Fruit fly (Drosophila melanogaster) whole organism, embryonic: ENCODE measurements around the gene CG13314.

ENCODE experiments used
- Adf1 ChIP-seq: fragments of 200-800 bp; sonication (Bioruptor generic); IDR thresholded peaks from 2 replicates; pipeline ENCODE4 v1.3.6; 2022; ENCODE audit warnings: missing biosample characterization, missing genetic modification characterization
- Asciz ChIP-seq: fragments of 200-800 bp; sonication (Bioruptor generic); optimal IDR thresholded peaks from 2 replicates; lab custom pipeline; 2017; ENCODE audit warnings: missing biosample characterization, mild to moderate bottlenecking, missing genetic modification characterization, missing genetic modification reagents
- CG10321 ChIP-seq: fragments of 200-800 bp; sonication (Bioruptor generic); IDR thresholded peaks from 2 replicates; pipeline ENCODE4 v1.3.6; 2022; ENCODE audit warnings: missing biosample characterization, missing genetic modification characterization
- CG10979 ChIP-seq: fragments of 200-800 bp; sonication (Bioruptor generic); optimal IDR thresholded peaks from 2 replicates; lab custom pipeline; 2018; ENCODE audit warnings: missing biosample characterization, mild to moderate bottlenecking, missing genetic modification characterization, moderate library complexity
- CG11093 ChIP-seq: fragments of 200-800 bp; sonication (Bioruptor generic); IDR thresholded peaks from 3 replicates; pipeline ENCODE4 v1.3.6; 2022; ENCODE audit warnings: missing biosample characterization, missing genetic modification characterization
- CG12219 ChIP-seq: fragments of 200-800 bp; sonication (Bioruptor generic); optimal IDR thresholded peaks from 3 replicates; lab custom pipeline; 2018; ENCODE audit warnings: missing biosample characterization, mild to moderate bottlenecking, missing genetic modification characterization
- CG13424 ChIP-seq: fragments of 200-800 bp; sonication (Bioruptor generic); optimal IDR thresholded peaks from 2 replicates; lab custom pipeline; 2019; ENCODE audit warnings: missing biosample characterization, mild to moderate bottlenecking, missing genetic modification characterization, moderate library complexity
- CG15479 ChIP-seq: fragments of 200-800 bp; sonication (Bioruptor generic); optimal IDR thresholded peaks from 3 replicates; lab custom pipeline; 2019; ENCODE audit warnings: missing biosample characterization, mild to moderate bottlenecking, missing genetic modification characterization, moderate library complexity
- CG15696 ChIP-seq: fragments of 200-800 bp; sonication (Bioruptor generic); optimal IDR thresholded peaks from 2 replicates; lab custom pipeline; 2019; ENCODE audit warnings: missing biosample characterization, mild to moderate bottlenecking, missing genetic modification characterization, moderate library complexity
- CG1647 ChIP-seq: fragments of 200-800 bp; sonication (Bioruptor generic); optimal IDR thresholded peaks from 3 replicates; lab custom pipeline; 2016; ENCODE audit warnings: missing biosample characterization, missing genetic modification characterization
- CG17568 ChIP-seq: fragments of 200-800 bp; sonication (Bioruptor generic); optimal IDR thresholded peaks from 2 replicates; lab custom pipeline; 2018; ENCODE audit warnings: missing biosample characterization, mild to moderate bottlenecking, missing genetic modification characterization, moderate library complexity
- CG2120 ChIP-seq: fragments of 200-800 bp; sonication (Bioruptor generic); optimal IDR thresholded peaks from 3 replicates; lab custom pipeline; 2016; ENCODE audit warnings: missing biosample characterization, missing genetic modification characterization
- CG2678 ChIP-seq: fragments of 200-800 bp; sonication (Bioruptor generic); optimal IDR thresholded peaks from 3 replicates; lab custom pipeline; 2019; ENCODE audit warnings: missing biosample characterization, mild to moderate bottlenecking, missing genetic modification characterization, moderate library complexity
- CG4854 ChIP-seq: fragments of 200-800 bp; sonication (Bioruptor generic); optimal IDR thresholded peaks from 2 replicates; lab custom pipeline; 2016; ENCODE audit warnings: missing biosample characterization, missing genetic modification characterization, inconsistent platforms
- CG5180 ChIP-seq: fragments of 200-800 bp; sonication (Bioruptor generic); optimal IDR thresholded peaks from 3 replicates; lab custom pipeline; 2017; ENCODE audit warnings: missing biosample characterization, missing genetic modification characterization, mild to moderate bottlenecking, moderate library complexity, missing genetic modification reagents
- CG7271 ChIP-seq: fragments of 200-800 bp; sonication (Bioruptor generic); optimal IDR thresholded peaks from 2 replicates; lab custom pipeline; 2018; ENCODE audit warnings: missing biosample characterization, mild to moderate bottlenecking, missing genetic modification characterization, moderate library complexity
- CG7372 ChIP-seq: fragments of 200-800 bp; sonication (Bioruptor generic); IDR thresholded peaks from 2 replicates; pipeline ENCODE4 v1.3.6; 2022; ENCODE audit warnings: missing biosample characterization, missing genetic modification characterization
- CG9609 ChIP-seq: fragments of 200-800 bp; sonication (Bioruptor generic); optimal IDR thresholded peaks from 3 replicates; lab custom pipeline; 2016; ENCODE audit warnings: missing biosample characterization, missing genetic modification characterization
- CG9817 ChIP-seq: fragments of 200-800 bp; sonication (Bioruptor generic); optimal IDR thresholded peaks from 2 replicates; lab custom pipeline; 2018; ENCODE audit warnings: missing biosample characterization, mild to moderate bottlenecking, missing genetic modification characterization, moderate library complexity
- Dbx ChIP-seq: fragments of 200-800 bp; sonication (Bioruptor generic); IDR thresholded peaks from 3 replicates; pipeline ENCODE4 v1.3.6; 2022; ENCODE audit warnings: missing biosample characterization, missing genetic modification characterization
- Elba2 ChIP-seq: fragments of 200-800 bp; sonication (Bioruptor generic); optimal IDR thresholded peaks from 3 replicates; lab custom pipeline; 2016; ENCODE audit warnings: missing biosample characterization, missing genetic modification characterization
- Ets65A ChIP-seq: fragments of 200-800 bp; sonication (Bioruptor generic); peaks from one replicate; lab custom pipeline; 2016; ENCODE audit warnings: missing biosample characterization, missing genetic modification characterization
- Hmr ChIP-seq: fragments of 200-800 bp; sonication (Bioruptor generic); optimal IDR thresholded peaks from 3 replicates; lab custom pipeline; 2017; ENCODE audit warnings: mild to moderate bottlenecking, missing biosample characterization, missing genetic modification reagents, missing genetic modification characterization
- Lpt ChIP-seq: fragments of >200 bp; optimal IDR thresholded peaks from 2 replicates; lab custom pipeline; 2018; ENCODE audit warnings: missing biosample characterization, missing genetic modification characterization
- Mrtf ChIP-seq: fragments of 200-800 bp; sonication (Bioruptor generic); IDR thresholded peaks from 3 replicates; pipeline ENCODE4 v1.3.6; 2022; ENCODE audit warnings: missing biosample characterization, missing genetic modification characterization
- Opbp ChIP-seq: fragments of 200-800 bp; sonication (Bioruptor generic); IDR thresholded peaks from 3 replicates; pipeline ENCODE4 v1.3.6; 2022; ENCODE audit warnings: missing biosample characterization, missing genetic modification characterization; ENCODE audit not compliant: partially characterized antibody
- Stat92E ChIP-seq, 3 experiments: fragments of >200 bp in 2 of 3; fragments of 200-800 bp in 1 of 3; sonication (Bioruptor generic) in 1 of 3; optimal IDR thresholded peaks; 2 replicates each; lab custom pipeline; 2017 to 2019; ENCODE audit warnings: missing biosample characterization in 3 of 3, missing genetic modification characterization in 3 of 3, mild to moderate bottlenecking in 1 of 3, moderate library complexity in 1 of 3
- YL-1 ChIP-seq: fragments of 200-800 bp; sonication (Bioruptor generic); optimal IDR thresholded peaks from 3 replicates; lab custom pipeline; 2017; ENCODE audit warnings: missing biosample characterization, mild to moderate bottlenecking, missing genetic modification characterization
- ac ChIP-seq: fragments of 200-800 bp; sonication (Bioruptor generic); optimal IDR thresholded peaks from 3 replicates; lab custom pipeline; 2017; ENCODE audit warnings: missing biosample characterization, mild to moderate bottlenecking, missing genetic modification characterization
- ara ChIP-seq: fragments of 200-800 bp; sonication (Bioruptor generic); IDR thresholded peaks from 2 replicates; pipeline ENCODE4 v1.3.6; 2022; ENCODE audit warnings: missing biosample characterization, missing genetic modification characterization
- chif ChIP-seq, 2 experiments: fragments of 200-800 bp; sonication (Bioruptor generic); optimal IDR thresholded peaks; 3 replicates each; lab custom pipeline; 2016; ENCODE audit warnings: missing biosample characterization in 2 of 2, missing genetic modification characterization in 2 of 2
- crp ChIP-seq, 2 experiments: fragments of 200-800 bp; sonication (Bioruptor generic); optimal IDR thresholded peaks; 2 replicates in 1 of 2; 3 replicates in 1 of 2; lab custom pipeline; 2017; ENCODE audit warnings: missing biosample characterization in 2 of 2, missing genetic modification characterization in 2 of 2, mild to moderate bottlenecking in 1 of 2, moderate library complexity in 1 of 2
- fd102C ChIP-seq: fragments of 200-800 bp; sonication (Bioruptor generic); optimal IDR thresholded peaks from 2 replicates; lab custom pipeline; 2018; ENCODE audit warnings: missing biosample characterization, mild to moderate bottlenecking, missing genetic modification characterization, moderate library complexity
- fd96Cb ChIP-seq: fragments of 200-800 bp; sonication (Bioruptor generic); optimal IDR thresholded peaks from 2 replicates; lab custom pipeline; 2018; ENCODE audit warnings: missing biosample characterization, mild to moderate bottlenecking, missing genetic modification characterization, moderate library complexity
- grau ChIP-seq: fragments of 200-800 bp; optimal IDR thresholded peaks from 3 replicates; lab custom pipeline; 2019; ENCODE audit warnings: missing biosample characterization, mild to moderate bottlenecking, missing genetic modification characterization, moderate library complexity
- grn ChIP-seq: fragments of 200-800 bp; sonication (Bioruptor generic); optimal IDR thresholded peaks from 3 replicates; lab custom pipeline; 2017; ENCODE audit warnings: missing biosample characterization, missing genetic modification characterization
- inv ChIP-seq: fragments of 200-800 bp; sonication (Bioruptor generic); IDR thresholded peaks from 2 replicates; pipeline ENCODE4 v1.3.6; 2022; ENCODE audit warnings: missing biosample characterization, missing genetic modification characterization; ENCODE audit not compliant: partially characterized antibody
- prd ChIP-seq, 3 experiments: fragments of >200 bp in 2 of 3; fragments of 200-800 bp in 1 of 3; sonication (Bioruptor generic) in 1 of 3; optimal IDR thresholded peaks in 2 of 3; IDR thresholded peaks in 1 of 3; 2 replicates in 2 of 3; 3 replicates in 1 of 3; pipeline versions ENCODE4 v1.3.6 to Lab custom; 2017 to 2022; ENCODE audit warnings: missing biosample characterization in 1 of 3, missing genetic modification characterization in 1 of 3
- schlank ChIP-seq: fragments of 200-800 bp; sonication (Bioruptor generic); optimal IDR thresholded peaks from 2 replicates; lab custom pipeline; 2018; ENCODE audit warnings: missing biosample characterization, mild to moderate bottlenecking, missing genetic modification characterization
- sd ChIP-seq: fragments of 200-800 bp; sonication (Bioruptor generic); optimal IDR thresholded peaks from 3 replicates; lab custom pipeline; 2018; ENCODE audit warnings: missing biosample characterization, mild to moderate bottlenecking, missing genetic modification characterization, moderate library complexity
- tll ChIP-seq, 2 experiments: fragments of 200-800 bp in 1 of 2; fragments of >200 bp in 1 of 2; sonication (Bioruptor generic) in 1 of 2; optimal IDR thresholded peaks; 2 replicates each; lab custom pipeline; 2017 to 2019; ENCODE audit warnings: missing biosample characterization in 2 of 2, missing genetic modification characterization in 2 of 2, mild to moderate bottlenecking in 1 of 2, moderate library complexity in 1 of 2
- tup ChIP-seq: fragments of 200-800 bp; sonication (Bioruptor generic); optimal IDR thresholded peaks from 2 replicates; lab custom pipeline; 2016; ENCODE audit warnings: missing biosample characterization, mild to moderate bottlenecking, missing genetic modification characterization, moderate library complexity
- unpg ChIP-seq: fragments of 200-800 bp; sonication (Bioruptor generic); optimal IDR thresholded peaks from 3 replicates; lab custom pipeline; 2018; ENCODE audit warnings: missing biosample characterization, mild to moderate bottlenecking, missing genetic modification characterization, moderate library complexity
- z ChIP-seq: fragments of 200-800 bp; sonication (Bioruptor generic); IDR thresholded peaks from 3 replicates; pipeline ENCODE4 v1.3.6; 2022; ENCODE audit warnings: missing biosample characterization, missing genetic modification characterization
- zen ChIP-seq: fragments of 200-800 bp; sonication (Bioruptor generic); optimal IDR thresholded peaks from 3 replicates; lab custom pipeline; 2018; ENCODE audit warnings: missing biosample characterization, mild to moderate bottlenecking, missing genetic modification characterization, moderate library complexity

The CG13314 gene

DNA sequence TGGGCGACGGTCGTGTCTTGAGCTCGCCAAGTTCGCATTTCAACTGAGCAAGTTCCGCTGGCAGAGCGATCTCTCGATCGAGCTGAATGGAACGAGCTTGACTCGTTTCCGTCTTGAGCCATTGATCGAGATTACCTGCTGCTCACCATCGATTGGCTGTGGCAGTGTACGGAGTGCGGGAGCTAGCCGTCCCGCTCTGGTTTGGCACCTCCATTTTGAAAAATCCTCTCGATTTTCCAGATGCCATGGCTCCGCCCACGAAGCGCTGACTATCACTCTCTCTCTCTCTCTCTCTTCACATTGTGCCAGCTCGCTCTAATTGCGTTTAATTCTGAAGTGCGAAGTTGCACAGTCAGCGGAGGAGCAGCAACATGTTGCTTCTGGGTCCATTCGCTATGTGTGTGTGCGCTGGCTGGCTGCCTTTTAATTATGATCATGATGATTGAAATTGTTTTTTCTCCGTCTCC is 37.6 kb downstream of the CG13314 start, which contains the start of gene Doc2 (continued):
- TF ChIP-seq CG13424 (tag; lab: Kevin White, UChicago) (no peak), CG5180 (GFP tag; lab: Kevin White, UChicago) (peak; percentile 62), Adf1 (GFP tag; lab: Robert Waterston, UW) (0 out of 2 replicates have a peak, but pooled peaks have one; percentile 16), grau (tag; lab: Kevin White, UChicago) (no peak), inv (no peak), CG17568 (GFP tag; lab: Kevin White, UChicago) (no peak), CG9609 (no peak)

DNA sequence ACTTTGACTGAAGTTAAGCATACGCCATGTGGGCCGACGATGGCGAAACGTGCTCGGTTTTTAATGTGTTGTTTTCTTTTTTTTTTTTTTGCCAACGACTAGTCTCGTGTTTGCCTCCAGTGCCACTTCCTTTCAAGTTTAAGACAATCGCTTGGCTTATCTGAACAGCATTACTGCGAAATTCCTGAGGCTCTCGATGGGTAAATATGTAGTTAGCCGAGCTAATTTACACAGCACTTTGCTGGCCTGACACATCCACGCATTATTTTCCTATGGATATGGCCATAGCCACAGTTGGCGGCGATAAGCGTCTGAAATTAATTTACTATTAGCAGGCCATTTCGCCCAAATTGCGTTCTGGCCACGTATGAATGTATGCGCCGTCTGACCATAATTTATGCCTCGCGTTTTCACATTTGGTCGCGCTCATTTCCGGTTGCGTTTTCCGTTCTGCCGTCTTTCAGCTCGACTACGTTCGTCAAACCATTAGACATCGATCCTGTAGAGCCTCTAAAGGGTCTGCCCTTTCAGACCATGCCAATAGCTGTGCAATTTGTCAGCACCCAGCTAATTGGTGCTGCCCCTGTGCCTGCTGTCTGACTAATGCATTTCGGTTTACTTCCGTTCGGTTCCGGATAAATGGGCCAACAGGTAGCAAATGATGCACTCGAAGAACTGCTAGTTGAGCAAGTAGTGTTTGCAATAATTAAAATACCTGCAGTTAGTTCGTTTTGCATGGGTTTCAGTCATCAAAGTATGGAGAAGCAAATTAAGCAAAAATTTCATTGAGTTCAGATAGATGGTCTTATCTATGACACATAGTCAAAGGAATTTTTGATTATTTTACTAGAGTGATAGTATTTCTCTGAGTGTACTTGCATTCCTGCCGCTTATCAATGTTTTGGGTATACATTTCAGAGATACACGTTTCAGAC is 39.1 kb downstream of the CG13314 start:
- no peak for TF ChIP-seq grn (GFP tag; lab: Kevin White, UChicago)
- TF ChIP-seq Lpt (GFP tag; lab: Kevin White, UChicago) = no peak
- TF ChIP-seq Hmr (GFP tag; lab: Kevin White, UChicago) = peak; percentile 34
- peak; percentile 11 for TF ChIP-seq CG2120 (GFP tag; lab: Kevin White, UChicago)
- no peak for TF ChIP-seq CG4854 (GFP tag; lab: Kevin White, UChicago)
- peak; percentile 6 for TF ChIP-seq sd (tag; lab: Kevin White, UChicago)
- TF ChIP-seq CG15696 (tag; lab: Kevin White, UChicago) = peak; percentile 51
- no peak for TF ChIP-seq Mrtf (GFP tag; lab: Robert Waterston, UW)
- peak; percentile 33 for TF ChIP-seq Ets65A (GFP tag; lab: Kevin White, UChicago)
- TF ChIP-seq Stat92E (GFP tag; optimal IDR thresholded peaks at IDR 0.05; lab: Kevin White, UChicago) = no peak
- no peak for TF ChIP-seq CG10321 (GFP tag; lab: Robert Waterston, UW)
- TF ChIP-seq Asciz (GFP tag; lab: Kevin White, UChicago) = no peak
- peak; percentile 62 for TF ChIP-seq Elba2 (GFP tag; lab: Kevin White, UChicago)
- TF ChIP-seq ac (GFP tag; lab: Kevin White, UChicago) = peak; percentile 27
- no peak for TF ChIP-seq unpg (GFP tag; lab: Kevin White, UChicago)
- peak; percentile 66 for TF ChIP-seq fd102C (GFP tag; lab: Kevin White, UChicago)
- TF ChIP-seq CG7372 (GFP tag; lab: Robert Waterston, UW) = 0 out of 2 replicates have a peak, but pooled peaks have one; percentile 15
- no peak for TF ChIP-seq CG1647 (GFP tag; lab: Kevin White, UChicago)
- no peak for TF ChIP-seq fd96Cb (tag; lab: Kevin White, UChicago)
- TF ChIP-seq prd (optimal IDR thresholded peaks at IDR 0.05; lab: Kevin White, UChicago) = no peak
- peak; percentile 81 for TF ChIP-seq prd (GFP tag; IDR thresholded peaks at IDR 0.05; lab: Robert Waterston, UW)
- TF ChIP-seq chif (GFP tag; optimal IDR thresholded peaks at IDR 0.05; lab: Kevin White, UChicago) = peak in 1 of 2 experiments; percentile 24
- TF ChIP-seq Dbx = 0 out of 3 replicates have a peak, but pooled peaks have one; percentile 17
- TF ChIP-seq CG7271 (tag; lab: Kevin White, UChicago) = peak; percentile 58
- TF ChIP-seq ara (GFP tag; lab: Robert Waterston, UW) = no peak
- TF ChIP-seq schlank = peak; percentile 0
- TF ChIP-seq tll (GFP tag; optimal IDR thresholded peaks at IDR 0.05; lab: Kevin White, UChicago) = peak; percentile 3 to 72
- peak; percentile 98 for TF ChIP-seq zen (tag; lab: Kevin White, UChicago)
- TF ChIP-seq CG12219 (GFP tag; lab: Kevin White, UChicago) = no peak
- peak; percentile 16 for TF ChIP-seq CG2678 (tag; lab: Kevin White, UChicago)
- TF ChIP-seq Opbp (GFP tag; lab: Robert Waterston, UW) = no peak
- TF ChIP-seq z (GFP tag; lab: Robert Waterston, UW) = no peak
- no peak for TF ChIP-seq YL-1 (GFP tag; lab: Kevin White, UChicago)
- TF ChIP-seq crp (GFP tag; optimal IDR thresholded peaks at IDR 0.05; lab: Kevin White, UChicago) = no peak
- no peak for TF ChIP-seq CG11093 (GFP tag; lab: Robert Waterston, UW)
- TF ChIP-seq CG15479 = peak; percentile 76
- no peak for TF ChIP-seq CG9817 (tag; lab: Kevin White, UChicago)
- peak; percentile 16 for TF ChIP-seq CG10979 (tag; lab: Kevin White, UChicago)
- peak; percentile 8 for TF ChIP-seq tup
